Worm (Caenorhabditis elegans): Measurements from ENCODE around the gene F14H12.2.

F14H12.2 gene

ce11 chrX:4357467-4357866, 7.2 kb downstream of the F14H12.2 start, which contains the start of gene F14H12.6:
Gene F14H12.6, minus strand, starts transcription at chrX:4357567.
- no peak for TF ChIP-seq hlh-17 (GFP tag; optimal IDR thresholded peaks at IDR 0.05; ENCODE audit: borderline replicate concordance)
- no peak for TF ChIP-seq mep-1 (tag; optimal IDR thresholded peaks at IDR 0.05)
- TF ChIP-seq dsc-1 (tag; optimal IDR thresholded peaks at IDR 0.05) = no peak
- TF ChIP-seq tlp-1 (tag; optimal IDR thresholded peaks at IDR 0.05) = no peak
- TF ChIP-seq hlh-4 (tag; optimal IDR thresholded peaks at IDR 0.05) = no peak
- TF ChIP-seq zip-4 (GFP tag; optimal IDR thresholded peaks at IDR 0.05) = no peak
- no peak for TF ChIP-seq ceh-82 (tag; optimal IDR thresholded peaks at IDR 0.05)

ce11 chrX:4359030-4359429, 8.7 kb downstream of the F14H12.2 start:
- no peak for TF ChIP-seq lin-13 (GFP tag; optimal IDR thresholded peaks at IDR 0.05)
- no peak for TF ChIP-seq C16A3.4 (tag; optimal IDR thresholded peaks at IDR 0.05)
- no peak for TF ChIP-seq egl-13 (tag; optimal IDR thresholded peaks at IDR 0.05)
- no peak for TF ChIP-seq lir-3 (tag; optimal IDR thresholded peaks at IDR 0.05; ENCODE audit: poor library complexity)
- TF ChIP-seq pag-3 (tag; optimal IDR thresholded peaks at IDR 0.05; ENCODE audit: borderline replicate concordance, insufficient read depth) = no peak
- TF ChIP-seq nhr-11 (tag; optimal IDR thresholded peaks at IDR 0.05) = no peak
- no peak for TF ChIP-seq pqm-1 (tag; optimal IDR thresholded peaks at IDR 0.05)
- no peak for TF ChIP-seq efl-1 (optimal IDR thresholded peaks at IDR 0.05)
- no peak for TF ChIP-seq efl-1 (GFP tag; optimal IDR thresholded peaks at IDR 0.05 in 1 of 2)
- no peak for TF ChIP-seq fkh-4 (tag; optimal IDR thresholded peaks at IDR 0.05; ENCODE audit: borderline replicate concordance)
- TF ChIP-seq C04F5.9 (tag; optimal IDR thresholded peaks at IDR 0.05) = no peak
- TF ChIP-seq efl-3 (GFP tag; optimal IDR thresholded peaks at IDR 0.05) = no peak
- no peak for TF ChIP-seq aly-2 (tag; optimal IDR thresholded peaks at IDR 0.05)
- TF ChIP-seq ztf-11 (tag; optimal IDR thresholded peaks at IDR 0.05) = no peak
- no peak for TF ChIP-seq Y116A8C.19 (tag; optimal IDR thresholded peaks at IDR 0.05; ENCODE audit: borderline replicate concordance)
- no peak for TF ChIP-seq nhr-77 (tag; optimal IDR thresholded peaks at IDR 0.05)
- no peak for TF ChIP-seq lin-15B (tag; optimal IDR thresholded peaks at IDR 0.05)
- TF ChIP-seq ama-1 (optimal IDR thresholded peaks at IDR 0.05) = no peak
- TF ChIP-seq nhr-84 (tag; optimal IDR thresholded peaks at IDR 0.05) = no peak
- no peak for TF ChIP-seq swsn-7 (tag; optimal IDR thresholded peaks at IDR 0.05)

- TF ChIP-seq swsn-7 (tag; optimal IDR thresholded peaks at IDR 0.05) (no peak), nhr-47 (tag; optimal IDR thresholded peaks at IDR 0.05) (no peak)
These were observed 12.2 kb downstream of the F14H12.2 start, which contains the start of gene F14H12.7 for ce11 chrX:4362522-4362921. Gene F14H12.7, minus strand, starts transcription at chrX:4362622.

ce11 chrX:4363200-4363599, 12.9 kb downstream of the F14H12.2 start, which contains the start of gene F14H12.17:
Gene F14H12.17, minus strand, starts transcription at chrX:4363300.
- TF ChIP-seq fos-1 (tag; optimal IDR thresholded peaks at IDR 0.05) (no peak), unc-98 (GFP tag; IDR thresholded peaks at IDR 0.05) (no peak), lir-3 (tag; optimal IDR thresholded peaks at IDR 0.05; ENCODE audit: poor library complexity) (no peak)

ce11 chrX:4364877-4365276, 14.6 kb downstream of the F14H12.2 start, which contains the start of gene F14H12.8:
Gene F14H12.8, minus strand, starts transcription at chrX:4364977.
- TF ChIP-seq jun-1 (tag; optimal IDR thresholded peaks at IDR 0.05) (no peak), C16A3.4 (tag; optimal IDR thresholded peaks at IDR 0.05) (no peak), lir-3 (tag; optimal IDR thresholded peaks at IDR 0.05; ENCODE audit: poor library complexity) (no peak), fkh-4 (tag; optimal IDR thresholded peaks at IDR 0.05; ENCODE audit: borderline replicate concordance) (no peak), swsn-7 (tag; optimal IDR thresholded peaks at IDR 0.05) (no peak), ces-1 (GFP tag; optimal IDR thresholded peaks at IDR 0.05) (no peak), ceh-82 (tag; optimal IDR thresholded peaks at IDR 0.05) (no peak), elt-3 (tag; optimal IDR thresholded peaks at IDR 0.05) (no peak), nhr-85 (tag) (no peak), pax-3 (tag; optimal IDR thresholded peaks at IDR 0.05) (no peak), F16B12.6 (tag; optimal IDR thresholded peaks at IDR 0.05) (no peak), ets-5 (GFP tag; IDR thresholded peaks at IDR 0.05) (no peak), grh-1 (GFP tag; IDR thresholded peaks at IDR 0.05) (no peak), ceh-8 (GFP tag; optimal IDR thresholded peaks at IDR 0.05) (no peak), ama-1 (optimal IDR thresholded peaks at IDR 0.05) (no peak), mab-9 (GFP tag; IDR thresholded peaks at IDR 0.05) (no peak)

All from whole organism, L1 larva.